Fruit fly (Drosophila melanogaster) whole organism, prepupa: Measurements from ENCODE around the gene CG17819.

Experiments used
- Blimp-1 ChIP-seq: fragments of 200-800 bp; sonication (Bioruptor generic); optimal IDR thresholded peaks from 3 replicates; lab custom pipeline; 2017; ENCODE audit warnings: missing biosample characterization, missing genetic modification characterization, mild to moderate bottlenecking, moderate library complexity, missing genetic modification reagents
- CG10669 ChIP-seq: fragments of 200-800 bp; sonication (Bioruptor generic); optimal IDR thresholded peaks from 3 replicates; lab custom pipeline; 2018; ENCODE audit warnings: missing biosample characterization, mild to moderate bottlenecking, missing genetic modification characterization, moderate library complexity
- CG11294 ChIP-seq: fragments of 200-800 bp; sonication (Bioruptor generic); IDR thresholded peaks from 2 replicates; pipeline ENCODE4 v1.3.6; 2022; ENCODE audit warnings: missing biosample characterization, missing genetic modification characterization
- CG11762 ChIP-seq: fragments of 200-800 bp; sonication (Bioruptor generic); optimal IDR thresholded peaks from 3 replicates; lab custom pipeline; 2016; ENCODE audit warnings: missing biosample characterization, missing genetic modification characterization; ENCODE audit not compliant: insufficient read depth
- CG3032 ChIP-seq: fragments of 200-800 bp; optimal IDR thresholded peaks from 2 replicates; lab custom pipeline; 2019; ENCODE audit warnings: missing biosample characterization, mild to moderate bottlenecking, missing genetic modification characterization, moderate library complexity
- CG31627 ChIP-seq: fragments of 200-800 bp; sonication (Bioruptor generic); optimal IDR thresholded peaks from 3 replicates; lab custom pipeline; 2016; ENCODE audit warnings: missing biosample characterization, missing genetic modification characterization
- CG32006 ChIP-seq: fragments of 200-800 bp; sonication (Bioruptor generic); optimal IDR thresholded peaks from 3 replicates; lab custom pipeline; 2017; ENCODE audit warnings: missing biosample characterization, mild to moderate bottlenecking, missing genetic modification characterization
- CG34406 ChIP-seq: fragments of 200-800 bp; sonication (Bioruptor generic); optimal IDR thresholded peaks from 3 replicates; lab custom pipeline; 2016; ENCODE audit warnings: missing biosample characterization, missing genetic modification characterization
- CG3919 ChIP-seq: fragments of 200-800 bp; sonication (Bioruptor generic); optimal IDR thresholded peaks from 3 replicates; lab custom pipeline; 2016; ENCODE audit warnings: missing biosample characterization, missing genetic modification characterization
- CG4318 ChIP-seq: fragments of 200-800 bp; sonication (Bioruptor generic); optimal IDR thresholded peaks from 3 replicates; lab custom pipeline; 2017; ENCODE audit warnings: missing biosample characterization, mild to moderate bottlenecking, missing genetic modification characterization
- CG6163 ChIP-seq: fragments of 200-800 bp; sonication (Bioruptor generic); IDR thresholded peaks from 3 replicates; pipeline ENCODE4 v1.3.6; 2022; ENCODE audit warnings: missing biosample characterization, missing genetic modification characterization
- CG6792 ChIP-seq: fragments of 200-800 bp; sonication (Bioruptor generic); optimal IDR thresholded peaks from 3 replicates; lab custom pipeline; 2016; ENCODE audit warnings: missing biosample characterization, missing genetic modification characterization
- CG6808 ChIP-seq: fragments of 200-800 bp; sonication (Bioruptor generic); optimal IDR thresholded peaks from 3 replicates; lab custom pipeline; 2017; ENCODE audit warnings: missing biosample characterization, missing genetic modification characterization, mild to moderate bottlenecking, moderate library complexity, missing genetic modification reagents
- CG6854 ChIP-seq: fragments of 200-800 bp; sonication (Bioruptor generic); optimal IDR thresholded peaks from 2 replicates; lab custom pipeline; 2017; ENCODE audit warnings: missing biosample characterization, mild to moderate bottlenecking, missing genetic modification characterization
- CG7368 ChIP-seq: fragments of 200-800 bp; sonication (Bioruptor generic); optimal IDR thresholded peaks from 3 replicates; lab custom pipeline; 2016; ENCODE audit warnings: missing biosample characterization, missing genetic modification characterization
- CG8119 ChIP-seq: fragments of 200-800 bp; sonication (Bioruptor generic); IDR thresholded peaks from 3 replicates; pipeline ENCODE4 v1.3.6; 2022; ENCODE audit warnings: missing biosample characterization, missing genetic modification characterization
- CG8319 ChIP-seq: fragments of 200-800 bp; sonication (Bioruptor generic); optimal IDR thresholded peaks from 3 replicates; lab custom pipeline; 2016; ENCODE audit warnings: missing biosample characterization, missing genetic modification characterization
- CG9139 ChIP-seq: fragments of 200-800 bp; sonication (Bioruptor generic); optimal IDR thresholded peaks from 3 replicates; lab custom pipeline; 2017; ENCODE audit warnings: missing biosample characterization, mild to moderate bottlenecking, missing genetic modification characterization
- Eip75B ChIP-seq: fragments of 200-800 bp; sonication (Bioruptor generic); optimal IDR thresholded peaks from 3 replicates; lab custom pipeline; 2016; ENCODE audit warnings: missing biosample characterization, missing genetic modification characterization
- Eip78C ChIP-seq: fragments of 200-800 bp; sonication (Bioruptor generic); peaks from one replicate; lab custom pipeline; 2016; ENCODE audit warnings: missing biosample characterization, missing genetic modification characterization
- Ets21C ChIP-seq: fragments of 200-800 bp; sonication (Bioruptor generic); optimal IDR thresholded peaks from 3 replicates; lab custom pipeline; 2016; ENCODE audit warnings: missing biosample characterization, missing genetic modification characterization
- Gug ChIP-seq: fragments of 200-800 bp; sonication (Bioruptor generic); IDR thresholded peaks from 2 replicates; pipeline ENCODE4 v1.3.6; 2022; ENCODE audit warnings: missing biosample characterization, missing genetic modification characterization
- Hr38 ChIP-seq: sonication (Bioruptor generic); optimal IDR thresholded peaks from 2 replicates; lab custom pipeline; 2016; ENCODE audit warnings: missing biosample characterization, missing genetic modification characterization
- Hr39 ChIP-seq: fragments of 200-800 bp; sonication (Bioruptor generic); optimal IDR thresholded peaks from 2 replicates; lab custom pipeline; 2016; ENCODE audit warnings: missing biosample characterization, missing genetic modification characterization
- Lpt ChIP-seq: fragments of 200-800 bp; sonication (Bioruptor generic); optimal IDR thresholded peaks from 3 replicates; lab custom pipeline; 2016; ENCODE audit warnings: missing biosample characterization, missing genetic modification characterization
- OdsH ChIP-seq: fragments of 200-800 bp; sonication (Bioruptor generic); optimal IDR thresholded peaks from 3 replicates; lab custom pipeline; 2016; ENCODE audit warnings: missing biosample characterization, missing genetic modification characterization
- Smox ChIP-seq: fragments of 200-800 bp; sonication (Bioruptor generic); optimal IDR thresholded peaks from 3 replicates; lab custom pipeline; 2016; ENCODE audit warnings: missing biosample characterization, missing genetic modification characterization
- Sox102F ChIP-seq: fragments of 200-800 bp; sonication (Bioruptor generic); optimal IDR thresholded peaks from 2 replicates; lab custom pipeline; 2016; ENCODE audit warnings: missing biosample characterization, mild to moderate bottlenecking, missing genetic modification characterization
- Sox14 ChIP-seq: fragments of 200-800 bp; sonication (Bioruptor generic); optimal IDR thresholded peaks from 3 replicates; lab custom pipeline; 2016; ENCODE audit warnings: missing biosample characterization, missing genetic modification characterization
- Sox15 ChIP-seq: fragments of 200-800 bp; sonication (Bioruptor generic); optimal IDR thresholded peaks from 3 replicates; lab custom pipeline; 2016; ENCODE audit warnings: missing biosample characterization, missing genetic modification characterization
- achi ChIP-seq: fragments of 200-800 bp; sonication (Bioruptor generic); optimal IDR thresholded peaks from 3 replicates; lab custom pipeline; 2016; ENCODE audit warnings: missing biosample characterization, missing genetic modification characterization
- acj6 ChIP-seq: fragments of 200-800 bp; sonication (Bioruptor generic); optimal IDR thresholded peaks from 3 replicates; lab custom pipeline; 2016; ENCODE audit warnings: missing biosample characterization, missing genetic modification characterization
- cyc ChIP-seq: fragments of 200-800 bp; sonication (Bioruptor generic); optimal IDR thresholded peaks from 3 replicates; lab custom pipeline; 2016; ENCODE audit warnings: missing biosample characterization, missing genetic modification characterization
- dac ChIP-seq: fragments of 200-800 bp; sonication (Bioruptor generic); optimal IDR thresholded peaks from 2 replicates; lab custom pipeline; 2017; ENCODE audit warnings: missing biosample characterization, mild to moderate bottlenecking, missing genetic modification characterization
- dsx ChIP-seq: fragments of 200-800 bp; optimal IDR thresholded peaks from 3 replicates; lab custom pipeline; 2019; ENCODE audit warnings: missing biosample characterization, mild to moderate bottlenecking, missing genetic modification characterization, moderate library complexity; ENCODE audit not compliant: poor library complexity, severe bottlenecking
- eg ChIP-seq: fragments of 200-800 bp; sonication (Bioruptor generic); IDR thresholded peaks from 3 replicates; pipeline ENCODE4 v1.3.6; 2022; ENCODE audit warnings: missing biosample characterization, missing genetic modification characterization
- esn ChIP-seq: fragments of 200-800 bp; sonication (Bioruptor generic); optimal IDR thresholded peaks from 2 replicates; lab custom pipeline; 2016; ENCODE audit warnings: missing biosample characterization, mild to moderate bottlenecking, missing genetic modification characterization, moderate library complexity
- fd59A ChIP-seq: fragments of 200-800 bp; sonication (Bioruptor generic); optimal IDR thresholded peaks from 2 replicates; lab custom pipeline; 2017; ENCODE audit warnings: missing biosample characterization, mild to moderate bottlenecking, missing genetic modification characterization, missing genetic modification reagents
- lz ChIP-seq: fragments of 200-800 bp; sonication (Bioruptor generic); optimal IDR thresholded peaks from 3 replicates; lab custom pipeline; 2016; ENCODE audit warnings: missing biosample characterization, missing genetic modification characterization
- pdm3 ChIP-seq: fragments of 200-800 bp; sonication (Bioruptor generic); optimal IDR thresholded peaks from 3 replicates; lab custom pipeline; 2016; ENCODE audit warnings: missing biosample characterization, missing genetic modification characterization
- salr ChIP-seq, 2 experiments: fragments of 200-800 bp; sonication (Bioruptor generic); optimal IDR thresholded peaks; 3 replicates each; lab custom pipeline; 2016 to 2018; ENCODE audit warnings: missing biosample characterization in 2 of 2, missing genetic modification characterization in 2 of 2, mild to moderate bottlenecking in 1 of 2
- spab ChIP-seq: fragments of 200-800 bp; sonication (Bioruptor generic); optimal IDR thresholded peaks from 2 replicates; lab custom pipeline; 2017; ENCODE audit warnings: missing biosample characterization, mild to moderate bottlenecking, missing genetic modification characterization, missing genetic modification reagents
- ss ChIP-seq, 2 experiments: fragments of 200-800 bp; sonication (Bioruptor generic); optimal IDR thresholded peaks; 2 replicates in 1 of 2; 3 replicates in 1 of 2; lab custom pipeline; 2017 to 2018; ENCODE audit warnings: mild to moderate bottlenecking in 2 of 2, missing biosample characterization in 2 of 2, missing genetic modification characterization in 2 of 2, moderate library complexity in 1 of 2
- svp ChIP-seq: fragments of 200-800 bp; sonication (Bioruptor generic); peaks from one replicate; lab custom pipeline; 2016; ENCODE audit warnings: missing biosample characterization, missing genetic modification characterization
- topi ChIP-seq: fragments of 200-800 bp; sonication (Bioruptor generic); optimal IDR thresholded peaks from 3 replicates; lab custom pipeline; 2016; ENCODE audit warnings: missing biosample characterization, missing genetic modification characterization
- vri ChIP-seq: fragments of 200-800 bp; sonication (Bioruptor generic); optimal IDR thresholded peaks from 3 replicates; lab custom pipeline; 2016; ENCODE audit warnings: missing biosample characterization, mild to moderate bottlenecking, missing genetic modification characterization

CG17819 gene

dm6 chr3R:21862137-21862850 is 23.1 kb downstream of the CG17819 start (continued):
- TF ChIP-seq Smox (GFP tag; lab: Kevin White, UChicago) (peak; percentile 13), pdm3 (peak; percentile 71), Sox14 (peak; percentile 13), CG9139 (GFP tag; lab: Kevin White, UChicago) (no peak), salr (GFP tag; optimal IDR thresholded peaks at IDR 0.05; lab: Kevin White, UChicago) (peak in 1 of 2 experiments; percentile 83), eg (GFP tag; lab: Robert Waterston, UW) (peak; percentile 96), cyc (GFP tag; lab: Kevin White, UChicago) (no peak), achi (GFP tag; lab: Kevin White, UChicago) (peak; percentile 69), CG3919 (GFP tag; lab: Kevin White, UChicago) (peak; percentile 51), CG7368 (peak; percentile 32), Ets21C (peak; percentile 3), esn (GFP tag; lab: Kevin White, UChicago) (peak; percentile 31), spab (GFP tag; lab: Kevin White, UChicago) (peak; percentile 13), ss (GFP tag; optimal IDR thresholded peaks at IDR 0.05; lab: Kevin White, UChicago) (no peak), CG6854 (GFP tag; lab: Kevin White, UChicago) (no peak), Blimp-1 (GFP tag; lab: Kevin White, UChicago) (no peak), dac (GFP tag; lab: Kevin White, UChicago) (peak; percentile 96), CG6792 (GFP tag; lab: Kevin White, UChicago) (peak; percentile 50), lz (GFP tag; lab: Kevin White, UChicago) (peak; percentile 41), Eip78C (GFP tag; lab: Kevin White, UChicago) (peak; percentile 89), CG11762 (GFP tag; lab: Kevin White, UChicago) (peak; percentile 46), CG11294 (GFP tag; lab: Robert Waterston, UW) (peak; percentile 73), CG4318 (GFP tag; lab: Kevin White, UChicago) (peak; percentile 93), OdsH (GFP tag; lab: Kevin White, UChicago) (peak; percentile 80), CG8319 (GFP tag; lab: Kevin White, UChicago) (peak; percentile 63), Gug (GFP tag; lab: Robert Waterston, UW) (peak; percentile 84), Lpt (peak; percentile 88)

- TF ChIP-seq Sox15 (peak; percentile 87), Blimp-1 (GFP tag; lab: Kevin White, UChicago) (peak; percentile 80), vri (GFP tag; lab: Kevin White, UChicago) (peak; percentile 91), pdm3 (peak; percentile 93), svp (GFP tag; lab: Kevin White, UChicago) (peak; percentile 99), CG32006 (GFP tag; lab: Kevin White, UChicago) (peak; percentile 94), CG6163 (peak; percentile 84), dac (GFP tag; lab: Kevin White, UChicago) (peak; percentile 78), CG6854 (GFP tag; lab: Kevin White, UChicago) (peak; percentile 87), Sox102F (GFP tag; lab: Kevin White, UChicago) (peak; percentile 96), fd59A (peak; percentile 70), Gug (GFP tag; lab: Robert Waterston, UW) (peak; percentile 69), Lpt (peak; percentile 73), CG8119 (GFP tag; lab: Robert Waterston, UW) (peak; percentile 89), CG31627 (GFP tag; lab: Kevin White, UChicago) (peak; percentile 96), spab (GFP tag; lab: Kevin White, UChicago) (peak; percentile 82), dsx (peak; percentile 85), Eip78C (GFP tag; lab: Kevin White, UChicago) (peak; percentile 98), CG11762 (GFP tag; lab: Kevin White, UChicago) (peak; percentile 68), CG34406 (peak; percentile 91), CG3032 (tag; lab: Kevin White, UChicago) (peak; percentile 82), CG10669 (GFP tag; lab: Kevin White, UChicago) (peak; percentile 75), CG11294 (GFP tag; lab: Robert Waterston, UW) (peak; percentile 53; the same call in 1 of the 2 replicates), eg (GFP tag; lab: Robert Waterston, UW) (peak; percentile 79), cyc (GFP tag; lab: Kevin White, UChicago) (peak; percentile 93), Hr39 (GFP tag; lab: Kevin White, UChicago) (peak; percentile 96), topi (GFP tag; lab: Kevin White, UChicago) (peak; percentile 94), acj6 (GFP tag; lab: Kevin White, UChicago) (peak; percentile 92), OdsH (GFP tag; lab: Kevin White, UChicago) (peak; percentile 92), CG6808 (GFP tag; lab: Kevin White, UChicago) (peak; percentile 71), CG6792 (GFP tag; lab: Kevin White, UChicago) (peak; percentile 94), Hr38 (GFP tag; lab: Kevin White, UChicago) (no peak), Eip75B (GFP tag; lab: Kevin White, UChicago) (peak; percentile 96)
Measured at dm6 chr3R:21859509-21859908, 25.8 kb downstream of the CG17819 start.
